Worm (Caenorhabditis elegans): Measurements from ENCODE around the gene nipi-3.

DNA sequence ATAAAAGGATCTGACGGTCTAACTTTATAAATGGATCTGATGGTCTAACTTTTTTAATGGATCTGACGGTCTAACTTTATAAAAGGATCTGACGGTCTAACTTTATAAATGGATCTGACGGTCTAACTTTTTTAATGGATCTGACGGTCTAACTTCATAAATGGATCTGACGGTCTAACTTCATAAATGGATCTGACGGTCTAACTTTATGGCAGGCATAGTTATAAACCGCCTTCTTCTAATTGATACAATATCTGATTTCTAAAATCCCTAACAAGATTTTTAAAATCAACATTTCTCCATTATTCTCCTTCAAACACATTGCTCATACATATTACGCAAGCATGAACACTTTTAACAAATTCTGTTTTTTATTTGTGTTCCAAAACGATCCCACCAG is 10.7 kb upstream of the nipi-3 start, which contains the start of gene K09A9.8:
- TF ChIP-seq lin-39 (tag; optimal IDR thresholded peaks at IDR 0.05) = no peak
- no peak for TF ChIP-seq nhr-237 (tag; optimal IDR thresholded peaks at IDR 0.05)
- TF ChIP-seq nhr-11 (tag; optimal IDR thresholded peaks at IDR 0.05) = no peak
- TF ChIP-seq jun-1 (tag; optimal IDR thresholded peaks at IDR 0.05) = no peak
- no peak for TF ChIP-seq F49E8.2 (tag; optimal IDR thresholded peaks at IDR 0.05; ENCODE audit: borderline replicate concordance)
- TF ChIP-seq ceh-28 (tag; optimal IDR thresholded peaks at IDR 0.05) = no peak
- TF ChIP-seq saeg-2 (GFP tag; IDR thresholded peaks at IDR 0.05) = no peak
- no peak for TF ChIP-seq pha-4 (GFP tag; IDR thresholded peaks at IDR 0.05)
- no peak for TF ChIP-seq pha-4 (tag; optimal IDR thresholded peaks at IDR 0.05)
- no peak for TF ChIP-seq gei-8 (GFP tag; optimal IDR thresholded peaks at IDR 0.05)
- TF ChIP-seq aha-1 (tag) = no peak
- TF ChIP-seq ctbp-1 (GFP tag; IDR thresholded peaks at IDR 0.05) = no peak
- no peak for TF ChIP-seq mep-1 (tag; optimal IDR thresholded peaks at IDR 0.05)

All from whole organism, L4 larva.